Worm (Caenorhabditis elegans): Measurements from ENCODE around the gene hrde-1.

DNA sequence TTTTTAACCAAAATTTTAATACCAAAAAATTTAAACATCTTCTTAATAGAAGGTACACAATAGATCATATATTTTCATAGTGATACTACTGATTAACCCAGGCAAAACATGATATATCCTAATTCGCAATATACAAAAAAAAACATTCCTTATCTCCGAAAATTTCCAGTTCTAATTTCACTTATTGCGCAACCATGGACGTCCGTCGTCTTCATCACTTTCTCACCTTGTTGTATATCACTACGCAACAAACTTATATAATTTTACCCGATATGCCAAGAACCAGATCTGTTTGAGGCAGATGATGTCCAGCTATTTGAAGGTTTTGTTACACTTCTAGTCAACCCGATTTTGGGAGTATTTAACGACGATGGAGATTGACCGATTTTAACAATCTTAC, 11.9 kb upstream of the hrde-1 start, which contains the start of gene R74.2:
- no peak for TF ChIP-seq egl-44 (GFP tag; IDR thresholded peaks at IDR 0.05)
- no peak for TF ChIP-seq bed-1 (GFP tag; IDR thresholded peaks at IDR 0.05)
- no peak for TF ChIP-seq athp-1 (tag; optimal IDR thresholded peaks at IDR 0.05)
- no peak for TF ChIP-seq ztf-25 (GFP tag; IDR thresholded peaks at IDR 0.05)
- TF ChIP-seq aptf-2 (GFP tag; conservative IDR thresholded peaks at IDR 0.05) = no peak
- no peak for TF ChIP-seq rcor-1 (GFP tag; IDR thresholded peaks at IDR 0.05)
- TF ChIP-seq lsl-1 (GFP tag; optimal IDR thresholded peaks at IDR 0.05) = no peak
